Worm (Caenorhabditis elegans) whole organism, L4 larva: ENCODE results near the gene C13A2.9.

Source experiments
- F44E2.7 ChIP-seq: fragments of 200-800 bp; sonication (Bioruptor generic); IDR thresholded peaks from 2 replicates; pipeline ENCODE4 v2.1.2; 2022; ENCODE audit warnings: missing genetic modification characterization, missing compliant biosample characterization
- F49E8.2 ChIP-seq: sonication (generic microtip); optimal IDR thresholded peaks from 2 replicates; lab custom pipeline; 2016; ENCODE audit warnings: missing compliant biosample characterization, mild to moderate bottlenecking, missing genetic modification characterization, borderline replicate concordance
- Y105C5A.15 ChIP-seq: fragments of 200-800 bp; sonication (Bioruptor generic); IDR thresholded peaks from 2 replicates; pipeline ENCODE4 v1.3.6; 2022; ENCODE audit warnings: missing genetic modification characterization, missing compliant biosample characterization
- Y48G9A.11 ChIP-seq: fragments of 200-800 bp; sonication (Bioruptor generic); IDR thresholded peaks from 2 replicates; pipeline ENCODE4 v1.3.6; 2022; ENCODE audit warnings: missing genetic modification reagents, missing genetic modification characterization, missing compliant biosample characterization
- Y75B8A.6 ChIP-seq: fragments of 200-800 bp; sonication (Bioruptor generic); IDR thresholded peaks from 2 replicates; pipeline ENCODE4 v1.3.6; 2022; ENCODE audit warnings: missing genetic modification reagents, missing genetic modification characterization, missing compliant biosample characterization
- arid-1 ChIP-seq: fragments of 200-800 bp; sonication (Bioruptor generic); conservative IDR thresholded peaks from 2 replicates; pipeline ENCODE4 v1.3.6; 2022; ENCODE audit warnings: missing genetic modification reagents, missing genetic modification characterization, missing compliant biosample characterization
- ceh-28 ChIP-seq: fragments of 150-350 bp; optimal IDR thresholded peaks from 2 replicates; lab custom pipeline; 2014; ENCODE audit warnings: missing biosample characterization, missing genetic modification reagents, missing genetic modification characterization
- ceh-32 ChIP-seq: sonication (generic microtip); optimal IDR thresholded peaks from 2 replicates; lab custom pipeline; 2016; ENCODE audit warnings: mild to moderate bottlenecking, missing genetic modification characterization, missing compliant biosample characterization; ENCODE audit not compliant: poor library complexity
- ces-1 ChIP-seq: fragments of 150-350 bp; sonication (generic microtip); optimal IDR thresholded peaks from 4 replicates; lab custom pipeline; 2014; ENCODE audit warnings: missing biosample characterization, missing genetic modification reagents, missing genetic modification characterization
- daf-16 ChIP-seq, 3 experiments: sonication (generic microtip); optimal IDR thresholded peaks; 2 replicates each; lab custom pipeline; 2016 to 2017; ENCODE audit warnings: missing genetic modification characterization in 3 of 3, missing genetic modification reagents in 3 of 3, mild to moderate bottlenecking in 2 of 3, missing compliant biosample characterization in 2 of 3, missing biosample characterization in 1 of 3, moderate library complexity in 1 of 3
- daf-8 ChIP-seq: fragments of 200-800 bp; sonication (Bioruptor generic); IDR thresholded peaks from 2 replicates; pipeline ENCODE4 v1.3.6; 2022; ENCODE audit warnings: missing genetic modification characterization, missing compliant biosample characterization
- dmd-8 ChIP-seq: fragments of 200-800 bp; sonication (Bioruptor generic); IDR thresholded peaks from 2 replicates; pipeline ENCODE4 v1.3.6; 2022; ENCODE audit warnings: missing genetic modification characterization, missing compliant biosample characterization
- dpl-1 ChIP-seq: fragments of 150-350 bp; optimal IDR thresholded peaks from 2 replicates; lab custom pipeline; 2014; ENCODE audit warnings: missing biosample characterization, missing genetic modification reagents, missing genetic modification characterization
- duxl-1 ChIP-seq: sonication (generic microtip); optimal IDR thresholded peaks from 2 replicates; lab custom pipeline; 2016; ENCODE audit warnings: mild to moderate bottlenecking, missing genetic modification characterization, moderate library complexity, missing compliant biosample characterization; ENCODE audit not compliant: poor library complexity
- dve-1 ChIP-seq: sonication (generic microtip); optimal IDR thresholded peaks from 2 replicates; lab custom pipeline; 2017; ENCODE audit warnings: antibody characterized with exemption, mild to moderate bottlenecking, missing genetic modification characterization, missing compliant biosample characterization; ENCODE audit not compliant: insufficient read depth
- fkh-10 ChIP-seq: fragments of 150-350 bp; optimal IDR thresholded peaks from 2 replicates; lab custom pipeline; 2014; ENCODE audit warnings: missing biosample characterization, missing genetic modification reagents, missing genetic modification characterization
- fos-1 ChIP-seq: fragments of 150-350 bp; optimal IDR thresholded peaks from 2 replicates; lab custom pipeline; 2014; ENCODE audit warnings: missing biosample characterization, missing genetic modification characterization
- hif-1 ChIP-seq, 2 experiments: sonication (generic microtip); optimal IDR thresholded peaks; 2 replicates each; lab custom pipeline; 2016 to 2017; ENCODE audit warnings: missing compliant biosample characterization in 2 of 2, missing genetic modification characterization in 2 of 2, missing genetic modification reagents in 2 of 2, missing genotype in 2 of 2, mild to moderate bottlenecking in 1 of 2
- hlh-11 ChIP-seq: fragments of 200-800 bp; sonication (Bioruptor generic); optimal IDR thresholded peaks from 2 replicates; lab custom pipeline; 2018; ENCODE audit warnings: mild to moderate bottlenecking, missing genetic modification characterization, missing compliant biosample characterization
- hlh-30 ChIP-seq: sonication (generic microtip); optimal IDR thresholded peaks from 2 replicates; lab custom pipeline; 2017; ENCODE audit warnings: antibody characterized with exemption, mild to moderate bottlenecking, missing genetic modification characterization, missing compliant biosample characterization; ENCODE audit not compliant: insufficient read depth
- hmg-1.1 ChIP-seq: fragments of 200-800 bp; sonication (Bioruptor generic); IDR thresholded peaks from 2 replicates; pipeline ENCODE4 v1.3.6; 2022; ENCODE audit warnings: missing genetic modification reagents, missing genetic modification characterization, missing compliant biosample characterization
- lin-29 ChIP-seq: fragments of 200-800 bp; sonication (Bioruptor generic); IDR thresholded peaks from 2 replicates; pipeline ENCODE4 v1.3.6; 2022; ENCODE audit warnings: missing genetic modification reagents, missing genetic modification characterization, missing compliant biosample characterization
- lin-38 ChIP-seq: fragments of 200-800 bp; sonication (Bioruptor generic); IDR thresholded peaks from 2 replicates; pipeline ENCODE4 v1.3.6; 2022; ENCODE audit warnings: missing genetic modification reagents, missing genetic modification characterization, missing compliant biosample characterization
- lsy-2 ChIP-seq, 2 experiments: fragments of 150-350 bp in 1 of 2; sonication (generic microtip) in 1 of 2; optimal IDR thresholded peaks; 2 replicates each; lab custom pipeline; 2014 to 2017; ENCODE audit warnings: missing biosample characterization in 2 of 2, missing genetic modification characterization in 2 of 2
- madf-5 ChIP-seq, 2 experiments: fragments of 200-800 bp; sonication (Bioruptor generic); IDR thresholded peaks; 2 replicates each; pipeline ENCODE4 v1.3.6; 2022; ENCODE audit warnings: missing compliant biosample characterization in 2 of 2, missing genetic modification characterization in 2 of 2
- mdt-29 ChIP-seq: fragments of 200-800 bp; sonication (Bioruptor generic); IDR thresholded peaks from 2 replicates; pipeline ENCODE4 v1.3.6; 2022; ENCODE audit warnings: missing genetic modification reagents, missing genetic modification characterization, missing compliant biosample characterization
- mep-1 ChIP-seq: fragments of 150-350 bp; sonication (generic microtip); optimal IDR thresholded peaks from 3 replicates; lab custom pipeline; 2014; ENCODE audit warnings: missing biosample characterization, missing genetic modification characterization
- mxl-2 ChIP-seq: fragments of 200-800 bp; sonication (Bioruptor generic); conservative IDR thresholded peaks from 2 replicates; pipeline ENCODE4 v1.3.6; 2022; ENCODE audit warnings: missing genetic modification reagents, missing genetic modification characterization, missing compliant biosample characterization
- nhr-10 ChIP-seq: fragments of 150-350 bp; optimal IDR thresholded peaks from 2 replicates; lab custom pipeline; 2014; ENCODE audit warnings: missing biosample characterization, missing genetic modification characterization
- nhr-111 ChIP-seq: fragments of 200-800 bp; sonication (Bioruptor generic); optimal IDR thresholded peaks from 2 replicates; lab custom pipeline; 2018; ENCODE audit warnings: mild to moderate bottlenecking, missing genetic modification characterization, missing compliant biosample characterization
- nhr-6 ChIP-seq: fragments of 150-350 bp; optimal IDR thresholded peaks from 2 replicates; lab custom pipeline; 2014; ENCODE audit warnings: missing biosample characterization, missing genetic modification characterization
- nhr-77 ChIP-seq: fragments of 150-350 bp; optimal IDR thresholded peaks from 2 replicates; lab custom pipeline; 2014; ENCODE audit warnings: missing biosample characterization, missing genetic modification characterization
- pqm-1 ChIP-seq: sonication (generic microtip); optimal IDR thresholded peaks from 2 replicates; lab custom pipeline; 2017; ENCODE audit warnings: missing biosample characterization, missing genetic modification characterization
- spr-1 ChIP-seq: sonication (generic microtip); optimal IDR thresholded peaks from 2 replicates; lab custom pipeline; 2016; ENCODE audit warnings: mild to moderate bottlenecking, missing genetic modification characterization, missing compliant biosample characterization
- spr-3 ChIP-seq: fragments of 200-800 bp; sonication (Bioruptor generic); optimal IDR thresholded peaks from 2 replicates; lab custom pipeline; 2018; ENCODE audit warnings: mild to moderate bottlenecking, missing genetic modification characterization, missing compliant biosample characterization
- tra-1 ChIP-seq: fragments of 200-800 bp; sonication (Bioruptor generic); IDR thresholded peaks from 2 replicates; pipeline ENCODE4 v1.3.6; 2022; ENCODE audit warnings: missing genetic modification reagents, missing genetic modification characterization, missing compliant biosample characterization
- unc-62 ChIP-seq, 3 experiments: fragments of 150-350 bp in 1 of 3; sonication (generic microtip); optimal IDR thresholded peaks in 2 of 3; peaks in 1 of 3; 1 replicate in 1 of 3; 2 replicates in 2 of 3; lab custom pipeline; 2014 to 2017; ENCODE audit warnings: missing biosample characterization in 3 of 3, missing genetic modification characterization in 3 of 3, missing genetic modification reagents in 3 of 3, missing genotype in 1 of 3
- vab-7 ChIP-seq: fragments of 200-800 bp; sonication (Bioruptor generic); IDR thresholded peaks from 2 replicates; pipeline ENCODE4 v1.3.6; 2022; ENCODE audit warnings: missing genetic modification reagents, missing genetic modification characterization, missing compliant biosample characterization
- zag-1 ChIP-seq: fragments of 150-350 bp; optimal IDR thresholded peaks from 2 replicates; lab custom pipeline; 2014; ENCODE audit warnings: missing biosample characterization, missing genetic modification characterization
- zfp-2 ChIP-seq: sonication (generic microtip); optimal IDR thresholded peaks from 2 replicates; lab custom pipeline; 2016; ENCODE audit warnings: mild to moderate bottlenecking, missing genetic modification characterization, missing compliant biosample characterization
- zip-11 ChIP-seq: fragments of 200-800 bp; sonication (Bioruptor generic); IDR thresholded peaks from 2 replicates; pipeline ENCODE4 v1.3.6; 2022; ENCODE audit warnings: missing genetic modification characterization, missing compliant biosample characterization
- ztf-7 ChIP-seq: fragments of 150-350 bp; optimal IDR thresholded peaks from 2 replicates; lab custom pipeline; 2014; ENCODE audit warnings: missing biosample characterization, missing genetic modification characterization

The C13A2.9 gene

DNA sequence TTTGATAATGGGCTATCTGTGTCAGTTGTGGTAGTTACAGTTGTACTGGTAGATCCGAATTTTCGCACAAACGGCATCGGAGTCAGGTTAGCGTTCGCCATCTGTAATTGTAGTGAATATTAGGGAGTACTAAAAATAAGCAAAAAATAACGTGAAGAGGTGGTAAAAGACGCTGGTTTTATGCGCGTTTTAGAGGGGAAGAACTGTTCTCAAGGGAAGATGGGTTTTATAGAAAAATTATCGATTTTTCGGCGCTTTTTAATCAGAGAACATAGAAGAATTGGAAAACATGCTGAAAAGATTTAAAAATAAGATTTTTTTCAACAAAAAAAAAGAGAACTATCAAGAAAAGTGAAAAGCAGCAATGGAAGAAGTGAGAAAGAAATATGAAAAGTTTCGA, 40.8 kb downstream of the C13A2.9 start, which contains the start of gene C13F10.7:
TSS of gene C13F10.7 (minus strand) at position 101 of the 400 bp plus-strand sequence.
- TF ChIP-seq ceh-28 (tag; lab: Kevin White, UChicago) (peak; percentile 25), daf-8 (no peak), ces-1 (GFP tag; lab: Kevin White, UChicago) (no peak)

DNA sequence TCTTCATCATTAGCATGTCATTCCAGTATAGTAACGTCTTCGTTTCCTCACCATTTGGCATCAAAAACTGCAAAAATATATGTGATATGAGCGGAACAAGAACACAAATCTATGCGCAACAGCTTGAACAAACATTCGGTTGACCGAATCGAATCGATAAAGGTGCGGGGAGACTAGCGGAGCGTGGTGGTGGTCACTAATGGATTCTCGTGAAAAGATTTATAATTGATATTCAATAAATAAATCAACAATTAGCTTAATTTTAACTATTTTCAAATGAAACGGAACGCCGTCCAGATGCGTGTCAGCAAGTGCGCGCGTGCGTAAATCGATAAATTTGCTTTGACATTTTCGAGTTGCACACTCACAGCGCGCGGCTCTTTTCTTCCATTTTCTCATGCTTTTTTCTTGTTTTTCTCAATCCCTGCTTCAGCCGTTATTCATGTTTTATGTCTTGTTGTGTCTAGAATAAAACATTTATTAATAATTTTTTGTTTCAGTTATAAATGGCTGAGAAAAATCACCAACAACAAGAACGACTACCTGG, 42.9 kb downstream of the C13A2.9 start, which contains the start of the genes C13F10.8, C13F10.6 and kxd-1:
TSS of gene C13F10.8 (minus strand) at position 51 of the 547 bp plus-strand sequence.
TSS of gene C13F10.6 (minus strand) at position 67 of the 547 bp plus-strand sequence.
TSS of gene kxd-1 (plus strand) at position 497 of the 547 bp plus-strand sequence.
- TF ChIP-seq F49E8.2 (tag; lab: Kevin White, UChicago) (no peak), F44E2.7 (GFP tag; lab: Robert Waterston, UW) (no peak), lin-29 (no peak), nhr-6 (peak; percentile 37), ceh-32 (no peak), hlh-30 (peak; percentile 36), hmg-1.1 (GFP tag; lab: Robert Waterston, UW) (peak; percentile 35; the same call in 1 of the 2 replicates), mep-1 (tag; lab: Kevin White, UChicago) (no peak), mdt-29 (no peak), zfp-2 (tag; lab: Kevin White, UChicago) (no peak), dve-1 (no peak), daf-16 (GFP tag; optimal IDR thresholded peaks at IDR 0.05; lab: Kevin White, UChicago) (no peak), daf-16 (tag; optimal IDR thresholded peaks at IDR 0.05; lab: Kevin White, UChicago) (no peak), hif-1 (tag; optimal IDR thresholded peaks at IDR 0.05; lab: Kevin White, UChicago) (no peak), nhr-77 (tag; lab: Kevin White, UChicago) (no peak), nhr-111 (GFP tag; lab: Kevin White, UChicago) (no peak), hlh-11 (tag; lab: Kevin White, UChicago) (peak; percentile 4), dmd-8 (GFP tag; lab: Robert Waterston, UW) (no peak), Y75B8A.6 (GFP tag; lab: Robert Waterston, UW) (no peak), fkh-10 (GFP tag; lab: Kevin White, UChicago) (no peak), spr-3 (GFP tag; lab: Kevin White, UChicago) (no peak), madf-5 (GFP tag; IDR thresholded peaks at IDR 0.05; lab: Robert Waterston, UW) (no peak), lin-38 (GFP tag; lab: Robert Waterston, UW) (0 out of 2 replicates have a peak, but pooled peaks have one; percentile 15), mxl-2 (GFP tag; lab: Robert Waterston, UW) (no peak), Y48G9A.11 (GFP tag; lab: Robert Waterston, UW) (no peak), lsy-2 (tag; optimal IDR thresholded peaks at IDR 0.05; lab: Kevin White, UChicago) (peak in 1 of 2 experiments; percentile 35), tra-1 (GFP tag; lab: Robert Waterston, UW) (no peak), vab-7 (no peak), nhr-10 (no peak), pqm-1 (tag; lab: Kevin White, UChicago) (no peak), zag-1 (tag; lab: Kevin White, UChicago) (no peak), ztf-7 (tag; lab: Kevin White, UChicago) (no peak), zip-11 (GFP tag; lab: Robert Waterston, UW) (no peak), dpl-1 (GFP tag; lab: Kevin White, UChicago) (peak; percentile 5), fos-1 (no peak), unc-62 (GFP tag; optimal IDR thresholded peaks at IDR 0.05 in 1 of 2; lab: Kevin White, UChicago) (peak in 1 of 2 experiments; percentile 32), unc-62 (tag; optimal IDR thresholded peaks at IDR 0.05; lab: Kevin White, UChicago) (no peak), duxl-1 (tag; lab: Kevin White, UChicago) (no peak), Y105C5A.15 (GFP tag; lab: Robert Waterston, UW) (no peak), spr-1 (no peak), arid-1 (GFP tag; lab: Robert Waterston, UW) (no peak)
